Worm (Caenorhabditis elegans) whole organism, L2 larva: ENCODE results near the gene tbce-1.

Experiments
- C34F6.9 ChIP-seq: fragments of 150-350 bp; optimal IDR thresholded peaks from 2 replicates; lab custom pipeline; 2014; ENCODE audit warnings: missing biosample characterization, missing genetic modification characterization
- F13H6.1 ChIP-seq: sonication (generic microtip); optimal IDR thresholded peaks from 2 replicates; lab custom pipeline; 2016; ENCODE audit warnings: missing genetic modification characterization, missing compliant biosample characterization
- R02D3.7 ChIP-seq: fragments of 150-350 bp; optimal IDR thresholded peaks from 2 replicates; lab custom pipeline; 2014; ENCODE audit warnings: missing biosample characterization, missing genetic modification characterization
- Y55F3AM.14 ChIP-seq: fragments of 200-800 bp; sonication (Bioruptor generic); optimal IDR thresholded peaks from 2 replicates; lab custom pipeline; 2018; ENCODE audit warnings: mild to moderate bottlenecking, missing genetic modification characterization, missing compliant biosample characterization
- alr-1 ChIP-seq: fragments of 150-350 bp; optimal IDR thresholded peaks from 2 replicates; lab custom pipeline; 2014; ENCODE audit warnings: missing biosample characterization, missing genetic modification characterization
- aly-2 ChIP-seq: fragments of 150-350 bp; optimal IDR thresholded peaks from 2 replicates; lab custom pipeline; 2014; ENCODE audit warnings: missing biosample characterization, missing genetic modification characterization
- ama-1 ChIP-seq: fragments of 150-350 bp; optimal IDR thresholded peaks from 2 replicates; lab custom pipeline; 2018; ENCODE audit warnings: inconsistent platforms
- blmp-1 ChIP-seq: sonication (generic microtip); optimal IDR thresholded peaks from 2 replicates; lab custom pipeline; 2017; ENCODE audit warnings: missing genetic modification characterization, mild to moderate bottlenecking, missing compliant biosample characterization, antibody characterized with exemption, moderate library complexity; ENCODE audit not compliant: insufficient read depth
- crh-2 ChIP-seq: sonication (generic microtip); optimal IDR thresholded peaks from 2 replicates; lab custom pipeline; 2017; ENCODE audit warnings: missing biosample characterization, missing genetic modification characterization
- dmd-4 ChIP-seq: sonication (generic microtip); optimal IDR thresholded peaks from 2 replicates; lab custom pipeline; 2017; ENCODE audit warnings: missing biosample characterization, missing genetic modification characterization
- elt-1 ChIP-seq: fragments of 150-350 bp; optimal IDR thresholded peaks from 2 replicates; lab custom pipeline; 2014; ENCODE audit warnings: missing biosample characterization, missing genetic modification characterization
- fos-1 ChIP-seq: fragments of 150-350 bp; optimal IDR thresholded peaks from 2 replicates; lab custom pipeline; 2014; ENCODE audit warnings: missing biosample characterization, missing genetic modification characterization
- lin-11 ChIP-seq: fragments of 150-350 bp; sonication (generic microtip); optimal IDR thresholded peaks from 2 replicates; lab custom pipeline; 2014; ENCODE audit warnings: missing biosample characterization, missing genetic modification characterization, inconsistent platforms, mixed read lengths
- lin-39 ChIP-seq: fragments of 150-350 bp; optimal IDR thresholded peaks from 2 replicates; lab custom pipeline; 2014; ENCODE audit warnings: missing biosample characterization, missing genetic modification reagents, missing genetic modification characterization
- lsy-2 ChIP-seq, 2 experiments: fragments of 150-350 bp in 1 of 2; sonication (generic microtip) in 1 of 2; optimal IDR thresholded peaks; 2 replicates each; lab custom pipeline; 2014 to 2017; ENCODE audit warnings: missing biosample characterization in 2 of 2, missing genetic modification characterization in 2 of 2
- mab-5 ChIP-seq: fragments of 150-350 bp; optimal IDR thresholded peaks from 2 replicates; lab custom pipeline; 2014; ENCODE audit warnings: missing biosample characterization, missing genetic modification characterization
- mdl-1 ChIP-seq, 2 experiments: fragments of 150-350 bp in 1 of 2; sonication (generic microtip) in 1 of 2; optimal IDR thresholded peaks; 2 replicates each; lab custom pipeline; 2017; ENCODE audit warnings: missing biosample characterization in 2 of 2, missing genetic modification characterization in 2 of 2
- nhr-11 ChIP-seq: fragments of 150-350 bp; optimal IDR thresholded peaks from 2 replicates; lab custom pipeline; 2014; ENCODE audit warnings: missing biosample characterization, missing genetic modification characterization
- nhr-129 ChIP-seq: fragments of 150-350 bp; optimal IDR thresholded peaks from 2 replicates; lab custom pipeline; 2014; ENCODE audit warnings: missing biosample characterization, missing genetic modification characterization
- nhr-21 ChIP-seq: fragments of 150-350 bp; optimal IDR thresholded peaks from 2 replicates; lab custom pipeline; 2014; ENCODE audit warnings: missing biosample characterization, missing genetic modification characterization
- nhr-237 ChIP-seq: fragments of 150-350 bp; optimal IDR thresholded peaks from 2 replicates; lab custom pipeline; 2014; ENCODE audit warnings: missing biosample characterization, missing genetic modification characterization
- nhr-25 ChIP-seq: fragments of 150-350 bp; sonication (generic microtip); optimal IDR thresholded peaks from 3 replicates; lab custom pipeline; 2014; ENCODE audit warnings: missing biosample characterization, missing genetic modification characterization
- peb-1 ChIP-seq: fragments of 150-350 bp; optimal IDR thresholded peaks from 2 replicates; lab custom pipeline; 2014; ENCODE audit warnings: missing biosample characterization, missing genetic modification characterization
- sem-4 ChIP-seq: fragments of 150-350 bp; optimal IDR thresholded peaks from 2 replicates; lab custom pipeline; 2014; ENCODE audit warnings: missing biosample characterization, missing genetic modification reagents, missing genetic modification characterization
- skn-1 ChIP-seq: sonication (generic microtip); optimal IDR thresholded peaks from 2 replicates; lab custom pipeline; 2017; ENCODE audit warnings: missing biosample characterization, missing genetic modification characterization
- sma-3 ChIP-seq: sonication (generic microtip); optimal IDR thresholded peaks from 2 replicates; lab custom pipeline; 2016; ENCODE audit warnings: missing genetic modification reagents, missing genetic modification characterization, missing compliant biosample characterization
- snpc-4 ChIP-seq: fragments of 150-350 bp; optimal IDR thresholded peaks from 2 replicates; lab custom pipeline; 2014; ENCODE audit warnings: missing biosample characterization, missing genetic modification characterization
- unc-39 ChIP-seq: fragments of 150-350 bp; optimal IDR thresholded peaks from 2 replicates; lab custom pipeline; 2014; ENCODE audit warnings: missing biosample characterization, missing genetic modification characterization
- unc-55 ChIP-seq: fragments of 150-350 bp; sonication (generic microtip); optimal IDR thresholded peaks from 3 replicates; lab custom pipeline; 2014; ENCODE audit warnings: missing biosample characterization, missing genetic modification reagents, missing genetic modification characterization
- unc-62 ChIP-seq: fragments of 150-350 bp; optimal IDR thresholded peaks from 2 replicates; lab custom pipeline; 2014; ENCODE audit warnings: missing biosample characterization, missing genetic modification reagents, missing genetic modification characterization
- ztf-11 ChIP-seq: sonication (generic microtip); optimal IDR thresholded peaks from 2 replicates; lab custom pipeline; 2017; ENCODE audit warnings: missing biosample characterization, missing genetic modification characterization
- ztf-4 ChIP-seq: fragments of 150-350 bp; optimal IDR thresholded peaks from 2 replicates; lab custom pipeline; 2014; ENCODE audit warnings: missing biosample characterization, missing genetic modification characterization

The tbce-1 gene

ce11 chrIV:8300468-8300867, 6.0 kb downstream of the tbce-1 start, which contains the start of gene F35H10.5:
Gene F35H10.5, plus strand, starts transcription at chrIV:8300768.
- TF ChIP-seq ama-1 = no peak
- TF ChIP-seq alr-1 (tag; lab: Kevin White, UChicago) = no peak
- no peak for TF ChIP-seq nhr-11
- TF ChIP-seq skn-1 = no peak

- TF ChIP-seq mdl-1 (tag; optimal IDR thresholded peaks at IDR 0.05; lab: Kevin White, UChicago) = no peak
- TF ChIP-seq nhr-25 (tag; lab: Kevin White, UChicago) = peak; percentile 48
- no peak for TF ChIP-seq nhr-11
- TF ChIP-seq fos-1 (tag; lab: Kevin White, UChicago) = peak; percentile 46
- peak; percentile 59 for TF ChIP-seq nhr-21
- peak; percentile 20 for TF ChIP-seq crh-2 (tag; lab: Kevin White, UChicago)
- TF ChIP-seq peb-1 (tag; lab: Kevin White, UChicago) = peak; percentile 23
- TF ChIP-seq sem-4 (tag; lab: Kevin White, UChicago) = peak; percentile 27
- no peak for TF ChIP-seq aly-2 (tag; lab: Kevin White, UChicago)
- TF ChIP-seq lin-11 (tag; lab: Kevin White, UChicago) = no peak
- TF ChIP-seq ztf-4 (tag; lab: Kevin White, UChicago) = no peak
- TF ChIP-seq sma-3 (GFP tag; lab: Kevin White, UChicago) = peak; percentile 45
- peak; percentile 17 for TF ChIP-seq nhr-129 (tag; lab: Kevin White, UChicago)
- TF ChIP-seq dmd-4 (tag; lab: Kevin White, UChicago) = no peak
- TF ChIP-seq R02D3.7 = no peak
Measured at ce11 chrIV:8301925-8302324, 7.4 kb downstream of the tbce-1 start.

ce11 chrIV:8302648-8303161, 8.2 kb downstream of the tbce-1 start:
- TF ChIP-seq nhr-25 (tag; lab: Kevin White, UChicago) (peak; percentile 56), C34F6.9 (no peak), blmp-1 (tag; lab: Kevin White, UChicago) (peak; percentile 62), snpc-4 (tag; lab: Kevin White, UChicago) (no peak)

ce11 chrIV:8303668-8304067, 9.2 kb downstream of the tbce-1 start, which contains the start of gene vha-5:
Gene vha-5, plus strand, starts transcription at chrIV:8303968.
- TF ChIP-seq ztf-11 (tag; lab: Kevin White, UChicago) = no peak

ce11 chrIV:8307408-8307807, 12.9 kb downstream of the tbce-1 start:
- no peak for TF ChIP-seq skn-1
- peak; percentile 27 for TF ChIP-seq nhr-25 (tag; lab: Kevin White, UChicago)

ce11 chrIV:8312105-8312504, 17.6 kb downstream of the tbce-1 start:
- TF ChIP-seq ztf-11 (tag; lab: Kevin White, UChicago) (no peak), sem-4 (tag; lab: Kevin White, UChicago) (no peak), blmp-1 (tag; lab: Kevin White, UChicago) (no peak), peb-1 (tag; lab: Kevin White, UChicago) (no peak), nhr-237 (tag; lab: Kevin White, UChicago) (no peak), unc-62 (no peak), lin-11 (tag; lab: Kevin White, UChicago) (no peak), F13H6.1 (tag; lab: Kevin White, UChicago) (no peak), mab-5 (no peak), mdl-1 (tag; optimal IDR thresholded peaks at IDR 0.05; lab: Kevin White, UChicago) (no peak), Y55F3AM.14 (GFP tag; lab: Kevin White, UChicago) (no peak), elt-1 (tag; lab: Kevin White, UChicago) (no peak), lin-39 (tag; lab: Kevin White, UChicago) (no peak), nhr-129 (tag; lab: Kevin White, UChicago) (no peak), unc-55 (GFP tag; lab: Kevin White, UChicago) (no peak), unc-39 (no peak), lsy-2 (tag; optimal IDR thresholded peaks at IDR 0.05; lab: Kevin White, UChicago) (no peak)
